Fruit fly (Drosophila melanogaster): ENCODE measurements around the gene CG13896.

DNA sequence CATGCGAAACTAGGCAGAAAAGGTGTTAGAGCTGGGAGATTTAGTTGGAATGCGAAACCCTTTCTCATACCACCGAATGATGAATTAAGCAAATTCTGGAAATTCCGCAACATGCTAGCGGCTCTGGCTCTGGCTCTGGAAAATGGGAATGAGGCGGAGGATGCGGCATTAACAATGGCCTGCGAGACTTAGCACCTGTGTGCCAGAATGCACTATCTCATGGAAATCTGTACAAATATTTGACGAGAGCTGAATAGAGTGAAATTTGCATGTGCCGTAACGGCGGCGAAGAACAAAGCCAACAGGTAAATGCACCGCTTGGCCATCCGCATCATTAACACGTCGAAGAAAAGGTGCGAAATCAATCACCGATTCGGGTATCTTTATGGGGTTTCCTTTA, 23.7 kb upstream of the CG13896 start:
- TF ChIP-seq CG8478 (optimal IDR thresholded peaks at IDR 0.05), result no peak
- TF ChIP-seq psq (optimal IDR thresholded peaks at IDR 0.05), result no peak
- no peak for TF ChIP-seq EcR (GFP tag; optimal IDR thresholded peaks at IDR 0.05)
- TF ChIP-seq Dll (optimal IDR thresholded peaks at IDR 0.05), result no peak
- TF ChIP-seq usp (GFP tag; optimal IDR thresholded peaks at IDR 0.05), result no peak
- TF ChIP-seq pan (optimal IDR thresholded peaks at IDR 0.05), result no peak
